Fruit fly (Drosophila melanogaster) whole organism, embryonic: ENCODE measurements around the gene Pvf2.

Experiments
- Atf3 ChIP-seq: fragments of 200-800 bp; sonication (Bioruptor generic); optimal IDR thresholded peaks from 3 replicates; lab custom pipeline; 2016; ENCODE audit warnings: missing biosample characterization, missing genetic modification characterization
- Bteb2 ChIP-seq: fragments of 200-800 bp; sonication (Bioruptor generic); optimal IDR thresholded peaks from 2 replicates; lab custom pipeline; 2016; ENCODE audit warnings: missing biosample characterization, missing genetic modification characterization
- CG10209 ChIP-seq: fragments of 200-800 bp; sonication (Bioruptor generic); optimal IDR thresholded peaks from 3 replicates; lab custom pipeline; 2017; ENCODE audit warnings: missing biosample characterization, mild to moderate bottlenecking, missing genetic modification characterization, missing genetic modification reagents
- CG10274 ChIP-seq: fragments of 200-800 bp; sonication (Bioruptor generic); optimal IDR thresholded peaks from 3 replicates; lab custom pipeline; 2017; ENCODE audit warnings: missing biosample characterization, mild to moderate bottlenecking, missing genetic modification characterization
- CG10543 ChIP-seq: fragments of 200-800 bp; sonication (Bioruptor generic); optimal IDR thresholded peaks from 3 replicates; lab custom pipeline; 2017; ENCODE audit warnings: missing biosample characterization, mild to moderate bottlenecking, missing genetic modification characterization, moderate library complexity
- CG10565 ChIP-seq: fragments of 200-800 bp; sonication (Bioruptor generic); optimal IDR thresholded peaks from 3 replicates; lab custom pipeline; 2016; ENCODE audit warnings: missing biosample characterization, mild to moderate bottlenecking, missing genetic modification characterization
- CG10654 ChIP-seq: fragments of 200-800 bp; sonication (Bioruptor generic); optimal IDR thresholded peaks from 2 replicates; lab custom pipeline; 2016; ENCODE audit warnings: missing biosample characterization, missing genetic modification characterization
- CG12236 ChIP-seq: fragments of 200-800 bp; sonication (Bioruptor generic); optimal IDR thresholded peaks from 2 replicates; lab custom pipeline; 2016; ENCODE audit warnings: missing biosample characterization, missing genetic modification characterization
- CG13624 ChIP-seq: fragments of 200-800 bp; sonication (Bioruptor generic); optimal IDR thresholded peaks from 2 replicates; lab custom pipeline; 2016; ENCODE audit warnings: missing biosample characterization, missing genetic modification characterization
- CG14050 ChIP-seq: fragments of 200-800 bp; sonication (Bioruptor generic); IDR thresholded peaks from 3 replicates; pipeline ENCODE4 v1.3.6; 2022; ENCODE audit warnings: missing biosample characterization, missing genetic modification characterization
- CG14441 ChIP-seq: fragments of 200-800 bp; sonication (Bioruptor generic); IDR thresholded peaks from 2 replicates; pipeline ENCODE4 v1.3.6; 2022; ENCODE audit warnings: missing biosample characterization, missing genetic modification characterization
- CG15011 ChIP-seq: fragments of 200-800 bp; sonication (Bioruptor generic); optimal IDR thresholded peaks from 3 replicates; lab custom pipeline; 2018; ENCODE audit warnings: missing biosample characterization, mild to moderate bottlenecking, missing genetic modification characterization
- CG15514 ChIP-seq: fragments of 200-800 bp; sonication (Bioruptor generic); optimal IDR thresholded peaks from 3 replicates; lab custom pipeline; 2017; ENCODE audit warnings: missing biosample characterization, missing genetic modification characterization, mild to moderate bottlenecking, moderate library complexity, missing genetic modification reagents
- CG16863 ChIP-seq: fragments of 200-800 bp; sonication (Bioruptor generic); optimal IDR thresholded peaks from 3 replicates; lab custom pipeline; 2016; ENCODE audit warnings: missing biosample characterization, missing genetic modification characterization
- CG17361 ChIP-seq: fragments of 200-800 bp; sonication (Bioruptor generic); IDR thresholded peaks from 3 replicates; pipeline ENCODE4 v1.3.6; 2022; ENCODE audit warnings: missing biosample characterization, missing genetic modification characterization
- CG17612 ChIP-seq: fragments of 200-800 bp; sonication (Bioruptor generic); IDR thresholded peaks from 2 replicates; pipeline ENCODE4 v1.3.6; 2022; ENCODE audit warnings: missing biosample characterization, missing genetic modification characterization
- CG2116 ChIP-seq: fragments of 200-800 bp; sonication (Bioruptor generic); optimal IDR thresholded peaks from 3 replicates; lab custom pipeline; 2018; ENCODE audit warnings: missing biosample characterization, mild to moderate bottlenecking, missing genetic modification characterization
- CG33557 ChIP-seq: fragments of 200-800 bp; sonication (Bioruptor generic); optimal IDR thresholded peaks from 2 replicates; lab custom pipeline; 2019; ENCODE audit warnings: missing biosample characterization, mild to moderate bottlenecking, missing genetic modification characterization, moderate library complexity
- CG3407 ChIP-seq: fragments of 200-800 bp; sonication (Bioruptor generic); optimal IDR thresholded peaks from 2 replicates; lab custom pipeline; 2018; ENCODE audit warnings: missing biosample characterization, mild to moderate bottlenecking, missing genetic modification characterization
- CG3838 ChIP-seq: fragments of 200-800 bp; sonication (Bioruptor generic); optimal IDR thresholded peaks from 3 replicates; lab custom pipeline; 2016; ENCODE audit warnings: missing biosample characterization, missing genetic modification characterization
- CG4424 ChIP-seq: fragments of 200-800 bp; sonication (Bioruptor generic); optimal IDR thresholded peaks from 3 replicates; lab custom pipeline; 2016; ENCODE audit warnings: missing biosample characterization, missing genetic modification characterization
- CG5953 ChIP-seq: fragments of 200-800 bp; sonication (Bioruptor generic); IDR thresholded peaks from 2 replicates; pipeline ENCODE4 v1.3.6; 2022; ENCODE audit warnings: missing biosample characterization, missing genetic modification characterization
- CG6175 ChIP-seq: fragments of 200-800 bp; sonication (Bioruptor generic); IDR thresholded peaks from 3 replicates; pipeline ENCODE4 v1.3.6; 2022; ENCODE audit warnings: missing biosample characterization, missing genetic modification characterization
- CG7963 ChIP-seq: fragments of 200-800 bp; sonication (Bioruptor generic); IDR thresholded peaks from 3 replicates; pipeline ENCODE4 v1.3.6; 2022; ENCODE audit warnings: missing biosample characterization, missing genetic modification characterization; ENCODE audit not compliant: partially characterized antibody
- CG7987 ChIP-seq: fragments of 200-800 bp; sonication (Bioruptor generic); optimal IDR thresholded peaks from 2 replicates; lab custom pipeline; 2018; ENCODE audit warnings: missing biosample characterization, mild to moderate bottlenecking, missing genetic modification characterization, moderate library complexity
- D19A ChIP-seq: fragments of 200-800 bp; optimal IDR thresholded peaks from 3 replicates; lab custom pipeline; 2019; ENCODE audit warnings: missing biosample characterization, mild to moderate bottlenecking, missing genetic modification characterization, moderate library complexity
- Dfd ChIP-seq, 2 experiments: fragments of >200 bp; optimal IDR thresholded peaks; 2 replicates each; lab custom pipeline; 2017; ENCODE audit warnings: missing biosample characterization in 2 of 2, missing genetic modification characterization in 2 of 2
- Dip3 ChIP-seq: fragments of 200-800 bp; sonication (Bioruptor generic); optimal IDR thresholded peaks from 3 replicates; lab custom pipeline; 2016; ENCODE audit warnings: missing biosample characterization, missing genetic modification characterization
- Dll ChIP-seq: fragments of 200-800 bp; sonication (Bioruptor generic); IDR thresholded peaks from 4 replicates; pipeline ENCODE4 v1.3.6; 2022; ENCODE audit warnings: missing biosample characterization, missing genetic modification characterization; ENCODE audit not compliant: partially characterized antibody
- Hmr ChIP-seq: fragments of 200-800 bp; sonication (Bioruptor generic); optimal IDR thresholded peaks from 3 replicates; lab custom pipeline; 2017; ENCODE audit warnings: mild to moderate bottlenecking, missing biosample characterization, missing genetic modification reagents, missing genetic modification characterization
- Hr39 ChIP-seq: fragments of >200 bp; optimal IDR thresholded peaks from 2 replicates; lab custom pipeline; 2017
- Kr ChIP-seq: fragments of 200-800 bp; sonication (Bioruptor generic); optimal IDR thresholded peaks from 2 replicates; lab custom pipeline; 2017; ENCODE audit warnings: missing biosample characterization, mild to moderate bottlenecking, missing genetic modification characterization
- Max ChIP-seq: fragments of 200-800 bp; sonication (Bioruptor generic); optimal IDR thresholded peaks from 2 replicates; lab custom pipeline; 2016; ENCODE audit warnings: missing biosample characterization, mild to moderate bottlenecking, missing genetic modification characterization
- NC2β ChIP-seq: fragments of 200-800 bp; sonication (Bioruptor generic); optimal IDR thresholded peaks from 2 replicates; lab custom pipeline; 2016; ENCODE audit warnings: missing biosample characterization, missing genetic modification characterization
- Optix ChIP-seq: fragments of 200-800 bp; sonication (Bioruptor generic); IDR thresholded peaks from 3 replicates; pipeline ENCODE4 v1.3.6; 2022; ENCODE audit warnings: missing biosample characterization, missing genetic modification characterization
- Rfx ChIP-seq: fragments of 200-800 bp; sonication (Bioruptor generic); IDR thresholded peaks from 2 replicates; pipeline ENCODE4 v1.3.6; 2022; ENCODE audit warnings: missing biosample characterization, missing genetic modification characterization
- Scr ChIP-seq: fragments of 200-800 bp; sonication (Bioruptor generic); IDR thresholded peaks from 2 replicates; pipeline ENCODE4 v1.3.6; 2022; ENCODE audit warnings: missing biosample characterization, missing genetic modification characterization; ENCODE audit not compliant: partially characterized antibody
- Stat92E ChIP-seq, 3 experiments: fragments of >200 bp in 2 of 3; fragments of 200-800 bp in 1 of 3; sonication (Bioruptor generic) in 1 of 3; optimal IDR thresholded peaks; 2 replicates each; lab custom pipeline; 2017 to 2019; ENCODE audit warnings: missing biosample characterization in 3 of 3, missing genetic modification characterization in 3 of 3, mild to moderate bottlenecking in 1 of 3, moderate library complexity in 1 of 3
- ato ChIP-seq: fragments of 200-800 bp; sonication (Bioruptor generic); IDR thresholded peaks from 2 replicates; pipeline ENCODE4 v1.3.6; 2022; ENCODE audit warnings: missing biosample characterization, missing genetic modification characterization; ENCODE audit not compliant: partially characterized antibody
- bbx ChIP-seq: fragments of 200-800 bp; sonication (Bioruptor generic); IDR thresholded peaks from 2 replicates; pipeline ENCODE4 v1.3.6; 2022; ENCODE audit warnings: missing biosample characterization, missing genetic modification characterization; ENCODE audit not compliant: partially characterized antibody
- crc ChIP-seq: fragments of 200-800 bp; sonication (Bioruptor generic); optimal IDR thresholded peaks from 2 replicates; lab custom pipeline; 2016; ENCODE audit warnings: missing biosample characterization, missing genetic modification characterization
- croc ChIP-seq: fragments of 200-800 bp; sonication (Bioruptor generic); conservative IDR thresholded peaks from 3 replicates; pipeline ENCODE4 v1.3.6; 2022; ENCODE audit warnings: missing biosample characterization, missing genetic modification characterization
- gro ChIP-seq: fragments of 200-800 bp; sonication (Bioruptor generic); optimal IDR thresholded peaks from 2 replicates; lab custom pipeline; 2016; ENCODE audit warnings: missing biosample characterization, missing genetic modification characterization
- lab ChIP-seq: fragments of 200-800 bp; sonication (Bioruptor generic); optimal IDR thresholded peaks from 3 replicates; lab custom pipeline; 2017; ENCODE audit warnings: missing biosample characterization, missing genetic modification characterization, mild to moderate bottlenecking, moderate library complexity, missing genetic modification reagents
- maf-S ChIP-seq: fragments of 200-800 bp; sonication (Bioruptor generic); optimal IDR thresholded peaks from 2 replicates; lab custom pipeline; 2016; ENCODE audit warnings: missing biosample characterization, missing genetic modification characterization
- nom ChIP-seq: fragments of 200-800 bp; sonication (Bioruptor generic); optimal IDR thresholded peaks from 2 replicates; lab custom pipeline; 2017; ENCODE audit warnings: missing biosample characterization, missing genetic modification characterization, mild to moderate bottlenecking, moderate library complexity, missing genetic modification reagents
- pros ChIP-seq: fragments of 200-800 bp; sonication (Bioruptor generic); optimal IDR thresholded peaks from 3 replicates; lab custom pipeline; 2019; ENCODE audit warnings: missing biosample characterization, mild to moderate bottlenecking, missing genetic modification characterization, moderate library complexity
- so ChIP-seq: fragments of 200-800 bp; sonication (Bioruptor generic); IDR thresholded peaks from 3 replicates; pipeline ENCODE4 v1.3.6; 2022; ENCODE audit warnings: missing biosample characterization, missing genetic modification characterization
- vvl ChIP-seq: fragments of 200-800 bp; sonication (Bioruptor generic); IDR thresholded peaks from 2 replicates; pipeline ENCODE4 v1.3.6; 2022; ENCODE audit warnings: missing biosample characterization, missing genetic modification characterization
- yki ChIP-seq: fragments of >200 bp; optimal IDR thresholded peaks from 3 replicates; lab custom pipeline; 2018

Gene Pvf2

DNA sequence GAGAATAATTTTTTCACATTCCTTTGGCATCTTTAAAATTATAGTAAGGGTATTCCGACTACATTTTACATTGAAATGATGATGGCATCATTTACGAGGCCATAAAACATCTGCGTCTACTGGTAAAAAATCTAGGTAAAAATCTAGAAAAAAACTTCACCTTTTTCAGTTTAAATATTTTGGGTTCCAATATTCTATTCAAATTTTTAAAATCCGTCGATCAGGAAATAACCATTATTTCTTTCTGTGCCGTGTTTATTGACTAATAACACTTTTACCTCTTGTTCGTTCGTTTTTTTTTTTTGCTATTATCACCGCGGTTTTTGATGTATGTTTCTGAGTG is 45.1 kb downstream of the Pvf2 start (continued):
- TF ChIP-seq Hr39 (lab: Kevin White, UChicago) (no peak), Bteb2 (GFP tag; lab: Kevin White, UChicago) (peak; percentile 33), NC2β (peak; percentile 38), Rfx (GFP tag; lab: Robert Waterston, UW) (peak; percentile 70), CG33557 (GFP tag; lab: Kevin White, UChicago) (no peak), CG3838 (GFP tag; lab: Kevin White, UChicago) (no peak), pros (GFP tag; lab: Kevin White, UChicago) (no peak), crc (GFP tag; lab: Kevin White, UChicago) (peak; percentile 16), Dip3 (peak; percentile 31), CG10654 (peak; percentile 7), maf-S (GFP tag; lab: Kevin White, UChicago) (peak; percentile 48), CG15011 (peak; percentile 23), CG7987 (GFP tag; lab: Kevin White, UChicago) (no peak), D19A (tag; lab: Kevin White, UChicago) (peak; percentile 40), CG7963 (GFP tag; lab: Robert Waterston, UW) (no peak), CG10209 (GFP tag; lab: Kevin White, UChicago) (peak; percentile 48), CG5953 (GFP tag; lab: Robert Waterston, UW) (no peak), bbx (no peak), CG4424 (GFP tag; lab: Kevin White, UChicago) (peak; percentile 67), CG17612 (0 out of 2 replicates have a peak, but pooled peaks have one; percentile 32), Atf3 (no peak), yki (no peak), CG6175 (GFP tag; lab: Robert Waterston, UW) (no peak), Optix (GFP tag; lab: Robert Waterston, UW) (0 out of 3 replicates have a peak, but pooled peaks have one; percentile 15), CG14050 (GFP tag; lab: Robert Waterston, UW) (0 out of 3 replicates have a peak, but pooled peaks have one; percentile 11), CG10543 (no peak), Dll (GFP tag; lab: Robert Waterston, UW) (no peak), Max (no peak), Dfd (GFP tag; optimal IDR thresholded peaks at IDR 0.05; lab: Kevin White, UChicago) (no peak), Hmr (GFP tag; lab: Kevin White, UChicago) (peak; percentile 44), nom (GFP tag; lab: Kevin White, UChicago) (no peak), CG15514 (GFP tag; lab: Kevin White, UChicago) (peak; percentile 39), CG17361 (GFP tag; lab: Robert Waterston, UW) (peak; percentile 54; the same call in 2 of the 3 replicates), vvl (GFP tag; lab: Robert Waterston, UW) (peak; percentile 70; the same call in 1 of the 2 replicates), CG2116 (GFP tag; lab: Kevin White, UChicago) (peak; percentile 50), ato (no peak), so (GFP tag; lab: Robert Waterston, UW) (peak; percentile 65; the same call in 1 of the 3 replicates), CG10565 (GFP tag; lab: Kevin White, UChicago) (no peak), CG13624 (peak; percentile 29), CG3407 (GFP tag; lab: Kevin White, UChicago) (peak; percentile 26), CG14441 (GFP tag; lab: Robert Waterston, UW) (peak; percentile 59), CG10274 (GFP tag; lab: Kevin White, UChicago) (no peak), CG12236 (GFP tag; lab: Kevin White, UChicago) (peak; percentile 66), gro (GFP tag; lab: Kevin White, UChicago) (no peak), Kr (GFP tag; lab: Kevin White, UChicago) (no peak), CG16863 (GFP tag; lab: Kevin White, UChicago) (peak; percentile 19), Scr (GFP tag; lab: Robert Waterston, UW) (no peak), Stat92E (GFP tag; optimal IDR thresholded peaks at IDR 0.05; lab: Kevin White, UChicago) (no peak), lab (GFP tag; lab: Kevin White, UChicago) (peak; percentile 59), croc (GFP tag; lab: Robert Waterston, UW) (no peak)
